Worm (Caenorhabditis elegans): Measurements from ENCODE around the gene sri-29.

The sri-29 gene

DNA sequence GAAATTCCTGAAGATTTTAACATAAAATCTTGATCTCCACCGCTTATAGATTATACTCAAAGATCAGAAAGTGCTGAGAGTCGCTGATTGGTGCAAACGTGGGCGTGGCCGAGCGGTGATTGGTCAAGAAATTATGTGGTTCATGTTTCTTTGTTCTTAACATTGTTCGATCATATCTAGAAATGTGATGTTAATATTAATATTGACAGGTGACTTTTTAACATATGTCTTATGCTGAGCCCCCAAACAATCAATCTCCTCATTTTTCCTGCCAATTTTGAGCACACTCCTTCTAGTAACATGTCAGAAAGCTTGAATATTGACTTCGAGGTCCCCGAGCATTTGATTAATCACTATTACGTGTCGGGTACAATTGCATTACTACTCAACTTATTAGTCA, at the start of gene sri-29:
Gene sri-29, plus strand, starts transcription at position 301 of the 400 bp plus-strand sequence.
- TF ChIP-seq ahr-1 (tag; optimal IDR thresholded peaks at IDR 0.05): no peak
- TF ChIP-seq ttx-3 (tag; optimal IDR thresholded peaks at IDR 0.05): no peak

DNA sequence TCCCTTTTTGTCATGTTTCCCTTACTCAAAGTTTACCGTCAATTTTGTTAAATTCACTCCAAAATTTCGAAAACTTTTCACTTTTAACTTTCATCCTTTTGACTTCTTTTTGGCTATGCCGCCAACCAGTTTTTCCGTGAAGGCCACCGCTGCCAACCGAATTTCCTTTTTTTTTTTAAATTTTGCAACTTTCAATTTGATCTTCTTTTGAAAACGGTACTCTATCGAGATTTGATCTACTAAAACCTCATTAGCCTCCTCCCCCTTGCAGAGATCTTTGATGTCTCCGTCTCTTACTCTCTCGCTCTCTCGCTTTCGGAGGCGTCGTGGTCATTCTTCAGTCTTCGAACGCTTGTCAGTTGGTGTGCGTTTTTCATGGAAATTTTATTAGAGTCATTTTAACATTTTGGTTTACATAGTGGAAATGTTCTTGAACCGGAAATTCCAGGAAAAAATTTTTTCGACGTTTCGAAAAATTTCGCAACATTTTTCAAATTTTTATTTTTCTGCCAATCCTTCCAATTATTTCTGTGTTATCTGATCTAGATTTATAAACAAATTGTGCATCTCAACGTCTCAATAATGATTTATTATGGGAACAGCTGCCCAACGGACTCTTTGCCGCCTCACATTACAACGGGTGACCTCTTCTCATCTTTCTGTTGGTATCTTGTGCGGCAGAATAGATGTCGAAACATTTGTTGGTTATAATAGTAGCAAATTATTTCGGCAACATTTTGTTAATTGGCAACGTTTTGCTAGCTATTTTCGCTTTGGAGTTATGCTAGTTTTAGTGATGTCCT, 49.3 kb upstream of the sri-29 start:
- TF ChIP-seq ceh-48 (tag; optimal IDR thresholded peaks at IDR 0.05): no peak
- no peak for TF ChIP-seq pag-3 (tag; optimal IDR thresholded peaks at IDR 0.05; ENCODE audit: borderline replicate concordance)
- peak; percentile 32 for TF ChIP-seq pat-9 (tag; optimal IDR thresholded peaks at IDR 0.05)
- no peak for TF ChIP-seq ref-2 (tag; optimal IDR thresholded peaks at IDR 0.05)
- TF ChIP-seq npax-4 (tag; optimal IDR thresholded peaks at IDR 0.05): no peak
- TF ChIP-seq rnt-1 (tag; optimal IDR thresholded peaks at IDR 0.05): peak; percentile 23
- TF ChIP-seq ceh-22 (tag; optimal IDR thresholded peaks at IDR 0.05): no peak
- peak; percentile 98 for TF ChIP-seq unc-55 (GFP tag; optimal IDR thresholded peaks at IDR 0.05)

DNA sequence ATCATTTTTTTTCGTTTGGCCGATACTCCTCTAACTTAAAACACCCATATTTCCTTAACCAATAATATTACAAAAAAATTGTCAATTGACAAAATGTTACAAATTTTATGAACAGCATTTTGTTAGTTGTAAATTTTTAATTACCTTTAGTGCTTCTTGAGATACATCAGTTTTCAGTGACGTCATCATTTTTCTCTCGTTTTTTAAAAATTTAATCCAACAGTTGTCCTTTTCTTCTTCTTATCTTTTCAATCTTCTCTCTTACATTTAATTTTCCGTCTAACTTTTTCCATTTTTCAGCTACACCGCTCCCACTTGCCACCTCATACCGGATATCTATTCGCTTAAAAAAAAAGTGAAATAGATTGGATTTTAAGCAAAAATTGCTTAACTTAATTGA, 47.4 kb upstream of the sri-29 start, which contains the start of gene lido-8:
Gene lido-8, plus strand, starts transcription at position 301 of the 400 bp plus-strand sequence.
- TF ChIP-seq mec-3 (tag; optimal IDR thresholded peaks at IDR 0.05; ENCODE audit: borderline replicate concordance): no peak
- no peak for TF ChIP-seq eyg-1 (tag; optimal IDR thresholded peaks at IDR 0.05)
- no peak for TF ChIP-seq lin-11 (tag; optimal IDR thresholded peaks at IDR 0.05)
- no peak for TF ChIP-seq pax-1 (tag; optimal IDR thresholded peaks at IDR 0.05)
- no peak for TF ChIP-seq ceh-22 (tag; optimal IDR thresholded peaks at IDR 0.05)
- TF ChIP-seq K02D7.2 (tag; optimal IDR thresholded peaks at IDR 0.05): no peak
- no peak for TF ChIP-seq C08G9.2 (tag; optimal IDR thresholded peaks at IDR 0.05)
- no peak for TF ChIP-seq unc-42 (tag; optimal IDR thresholded peaks at IDR 0.05)
- no peak for TF ChIP-seq hlh-15 (tag; optimal IDR thresholded peaks at IDR 0.05)
- no peak for TF ChIP-seq ceh-14 (tag; optimal IDR thresholded peaks at IDR 0.05)
- no peak for TF ChIP-seq che-1 (tag; optimal IDR thresholded peaks at IDR 0.05)
- no peak for TF ChIP-seq rnt-1 (tag; optimal IDR thresholded peaks at IDR 0.05)

DNA sequence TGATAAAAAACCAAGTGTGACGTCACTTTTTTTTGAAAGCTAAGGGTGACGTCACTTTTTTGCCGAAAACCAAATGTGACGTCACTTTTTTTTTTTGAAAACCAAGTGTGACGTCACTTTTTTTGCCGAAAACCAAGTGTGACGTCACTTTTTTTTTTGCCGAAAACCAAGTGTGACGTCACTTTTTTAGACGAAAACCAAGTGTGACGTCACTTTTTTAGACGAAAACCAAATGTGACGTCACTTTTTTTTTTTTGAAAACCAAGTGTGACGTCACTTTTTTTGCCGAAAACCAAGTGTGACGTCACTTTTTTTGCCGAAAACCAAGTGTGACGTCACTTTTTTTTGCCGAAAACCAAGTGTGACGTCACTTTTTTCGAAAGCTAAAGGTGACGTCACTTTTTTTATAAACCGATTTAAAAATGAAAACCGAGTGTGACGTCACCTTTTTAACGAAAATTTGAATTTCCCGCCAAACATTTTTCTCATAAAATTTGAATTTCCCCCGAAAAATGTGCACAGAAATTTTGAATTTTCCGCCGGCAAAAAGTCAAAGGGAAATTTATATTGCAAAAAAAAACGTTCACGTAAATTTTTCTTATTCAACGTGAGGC, 46.2 kb upstream of the sri-29 start:
- TF ChIP-seq pros-1 (tag; optimal IDR thresholded peaks at IDR 0.05) (no peak), hlh-30 (tag; optimal IDR thresholded peaks at IDR 0.05; ENCODE audit: insufficient read depth) (no peak), tbx-2 (tag; optimal IDR thresholded peaks at IDR 0.05) (no peak)

DNA sequence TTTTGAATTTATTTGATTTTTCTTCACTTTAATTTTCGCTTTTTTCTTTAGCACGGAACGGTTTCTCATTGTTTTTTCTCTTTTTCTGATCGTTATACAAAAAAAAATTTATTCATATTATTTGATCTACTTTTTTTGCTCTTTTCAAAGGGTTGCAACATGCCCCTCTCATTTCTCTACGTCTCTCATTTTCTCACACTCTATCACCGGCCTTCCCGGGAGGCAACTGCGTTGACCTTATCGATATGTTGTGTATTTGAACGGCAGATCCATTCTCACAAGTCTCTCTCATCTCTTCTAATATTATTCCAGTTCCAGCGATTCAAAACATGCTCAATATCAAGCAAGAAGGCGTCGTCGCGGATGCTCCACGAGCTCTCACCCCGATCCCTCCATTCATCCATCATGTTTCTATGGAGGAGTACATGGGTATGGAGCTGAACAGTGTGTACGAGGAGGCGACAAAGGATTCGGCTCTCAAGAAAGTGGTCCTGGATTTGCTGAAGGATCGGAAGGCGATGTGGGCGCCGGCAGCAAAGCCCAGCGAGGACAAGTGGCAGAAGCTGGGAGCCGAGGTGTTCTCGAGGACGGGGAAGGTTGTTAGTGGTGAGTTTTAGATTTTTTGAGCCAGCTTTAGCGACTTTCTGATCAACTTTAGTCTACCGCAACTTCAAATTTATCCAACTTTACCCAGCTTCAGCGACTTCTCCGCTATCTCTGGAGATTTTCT, 43.4 kb upstream of the sri-29 start, which contains the start of gene lido-9:
Gene lido-9, plus strand, starts transcription at position 234 of the 730 bp plus-strand sequence.
- TF ChIP-seq hlh-8 (tag; optimal IDR thresholded peaks at IDR 0.05) (no peak), pros-1 (tag; optimal IDR thresholded peaks at IDR 0.05) (no peak), odd-2 (tag; optimal IDR thresholded peaks at IDR 0.05) (no peak), fkh-6 (tag; optimal IDR thresholded peaks at IDR 0.05) (no peak), ama-1 (optimal IDR thresholded peaks at IDR 0.05) (peak; percentile 90)

DNA sequence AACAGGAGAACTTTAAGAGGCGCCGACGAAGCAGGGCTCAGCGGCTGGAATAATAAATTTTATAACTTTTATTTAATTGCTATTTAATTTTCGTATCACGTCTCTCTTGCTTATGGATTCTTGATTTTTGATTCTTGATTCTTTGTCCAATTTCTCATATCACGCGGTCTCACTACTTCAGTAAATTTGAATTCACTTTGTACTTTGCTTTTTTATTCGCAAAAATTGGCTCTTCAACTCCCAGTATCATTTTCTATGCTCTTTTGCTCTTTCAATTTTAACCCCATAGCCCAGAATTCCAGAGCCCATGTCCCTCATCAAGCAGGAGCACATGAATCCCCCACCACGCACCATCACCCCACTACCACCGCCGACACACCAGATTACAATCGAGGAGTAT, 41.9 kb upstream of the sri-29 start, which contains the start of gene lido-10:
Gene lido-10, plus strand, starts transcription at position 301 of the 400 bp plus-strand sequence.
- TF ChIP-seq T23F11.4 (GFP tag; optimal IDR thresholded peaks at IDR 0.05): no peak
- TF ChIP-seq fax-1 (tag; optimal IDR thresholded peaks at IDR 0.05): no peak
- no peak for TF ChIP-seq ceh-24 (tag; optimal IDR thresholded peaks at IDR 0.05)
- no peak for TF ChIP-seq ceh-6 (GFP tag; optimal IDR thresholded peaks at IDR 0.05)
- TF ChIP-seq ceh-30 (tag; optimal IDR thresholded peaks at IDR 0.05): no peak
- no peak for TF ChIP-seq ceh-18 (tag; optimal IDR thresholded peaks at IDR 0.05)
- no peak for TF ChIP-seq dmd-4 (tag; optimal IDR thresholded peaks at IDR 0.05; ENCODE audit: borderline replicate concordance)
- no peak for TF ChIP-seq ets-4 (tag; optimal IDR thresholded peaks at IDR 0.05)
- TF ChIP-seq pax-1 (tag; optimal IDR thresholded peaks at IDR 0.05): no peak
- no peak for TF ChIP-seq tbx-7 (tag; optimal IDR thresholded peaks at IDR 0.05)
- TF ChIP-seq tbx-2 (tag; optimal IDR thresholded peaks at IDR 0.05): no peak
- TF ChIP-seq pat-9 (tag; optimal IDR thresholded peaks at IDR 0.05): no peak
- TF ChIP-seq Y22D7AL.16 (tag; optimal IDR thresholded peaks at IDR 0.05): no peak
